Fruit fly (Drosophila melanogaster): ENCODE measurements around the gene CG8838.
A peak's percentile ranks its signal among the peaks of the same experiment; 100 is the strongest.

CG8838 gene

dm6 chr2L:3356790-3357696, at the start of gene CG8838:
Gene CG8838 (plus strand): TSS chr2L:3357646.
- no peak for TF ChIP-seq sv (GFP tag; optimal IDR thresholded peaks at IDR 0.05)
- TF ChIP-seq pan (optimal IDR thresholded peaks at IDR 0.05): no peak
- no peak for TF ChIP-seq Rel (GFP tag; optimal IDR thresholded peaks at IDR 0.05)
- TF ChIP-seq Rel (tag; optimal IDR thresholded peaks at IDR 0.05): peak; percentile 64
- peak; percentile 26 for TF ChIP-seq sage (GFP tag; optimal IDR thresholded peaks at IDR 0.05)
- TF ChIP-seq CrebA (GFP tag; optimal IDR thresholded peaks at IDR 0.05; ENCODE audit: borderline replicate concordance): peak; percentile 35
- peak; percentile 53 for TF ChIP-seq Myc (optimal IDR thresholded peaks at IDR 0.05)

dm6 chr2L:3308529-3309272, 48.7 kb upstream of the CG8838 start, which contains the start of gene CG15406:
Gene CG15406 (plus strand): TSS chr2L:3309222.
- TF ChIP-seq Dif (GFP tag; optimal IDR thresholded peaks at IDR 0.05; ENCODE audit: partially characterized antibody): no peak
- TF ChIP-seq brk (GFP tag; optimal IDR thresholded peaks at IDR 0.05): no peak

DNA sequence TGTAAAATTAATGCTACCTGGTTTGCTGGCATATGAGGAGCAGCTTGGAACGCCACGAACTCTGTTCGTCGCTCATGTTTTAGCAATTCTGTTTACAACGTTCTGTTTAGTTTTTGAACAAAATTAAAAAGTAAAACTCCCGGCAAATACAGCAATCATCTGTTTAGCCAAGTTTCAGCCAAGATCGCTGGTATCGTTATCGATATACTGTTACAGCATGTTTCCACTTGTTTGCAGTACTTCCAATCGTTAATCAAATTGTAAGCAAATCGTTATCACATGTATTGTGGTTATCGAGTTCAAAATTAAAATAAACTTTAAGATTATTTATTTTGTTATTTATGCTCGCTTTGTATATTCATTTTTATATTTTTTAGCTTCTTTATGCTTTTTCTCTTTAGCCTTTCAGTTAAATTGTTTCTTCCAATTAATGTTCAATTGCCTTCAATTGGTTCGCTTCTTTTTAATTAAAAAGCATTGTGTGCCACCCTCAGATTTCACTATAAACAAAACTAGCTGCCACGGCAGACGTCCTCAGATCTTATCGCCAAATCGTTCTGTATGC, 37.6 kb upstream of the CG8838 start, which contains the start of the genes Fign and CG8837:
TSS of gene Fign (minus strand) at position 142 of the 565 bp plus-strand sequence.
TSS of gene CG8837 (plus strand) at position 515 of the 565 bp plus-strand sequence.
- no peak for TF ChIP-seq Myc (optimal IDR thresholded peaks at IDR 0.05)
- TF ChIP-seq N (GFP tag; optimal IDR thresholded peaks at IDR 0.05): peak; percentile 80
- no peak for TF ChIP-seq Rel (GFP tag; optimal IDR thresholded peaks at IDR 0.05)
- peak; percentile 90 for TF ChIP-seq Rel (tag; optimal IDR thresholded peaks at IDR 0.05)

DNA sequence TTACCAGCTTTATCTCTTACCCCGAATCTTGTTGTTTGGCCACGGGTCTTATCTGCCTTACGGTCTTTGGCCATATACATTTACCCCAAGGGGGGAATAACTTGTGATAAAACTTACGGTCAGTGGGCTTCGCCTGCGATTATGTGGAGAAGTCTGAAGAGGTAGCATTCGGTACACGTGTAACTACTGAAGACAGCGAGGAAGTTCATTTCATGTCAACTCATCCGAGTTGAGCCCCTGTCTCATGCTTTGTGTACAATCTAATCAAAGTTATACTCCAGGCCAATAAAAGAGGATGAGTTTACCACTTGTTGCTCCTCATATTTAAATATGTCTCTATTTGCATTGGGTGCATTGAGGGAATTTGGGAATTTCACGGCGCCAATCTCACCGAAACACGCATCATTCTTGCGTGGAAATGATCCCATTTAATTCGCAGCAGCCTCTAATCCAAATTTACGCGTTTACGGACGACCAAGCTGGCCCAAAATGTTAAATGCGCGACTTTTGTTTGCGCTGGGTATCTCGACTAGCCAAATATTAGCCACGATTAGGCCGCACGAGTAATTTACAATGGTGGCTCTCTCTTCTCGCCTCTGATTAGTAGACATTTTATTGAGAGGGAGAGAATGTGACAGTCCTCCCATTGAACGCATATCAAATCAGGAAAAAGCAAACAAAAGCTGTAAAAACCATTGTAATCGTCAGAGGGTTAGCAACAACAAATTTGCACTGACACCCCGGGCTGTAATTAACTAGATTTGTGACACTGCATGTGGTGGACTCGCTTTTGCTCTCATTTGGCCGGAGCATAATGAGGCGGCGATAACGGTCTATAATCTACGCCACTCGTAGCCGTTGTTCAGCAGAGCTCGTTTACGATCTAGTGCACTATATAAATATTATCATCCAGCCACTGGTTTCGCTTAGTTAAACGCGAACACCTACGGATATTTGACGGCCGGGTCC, 33.8 kb upstream of the CG8838 start, which contains the start of gene CG33281:
TSS of gene CG33281 (plus strand) at position 919 of the 969 bp plus-strand sequence.
- TF ChIP-seq Abd-B (GFP tag; optimal IDR thresholded peaks at IDR 0.05) (no peak), dmrt93B (GFP tag; optimal IDR thresholded peaks at IDR 0.05) (no peak), GATAd (GFP tag; optimal IDR thresholded peaks at IDR 0.05) (no peak), Dfd (GFP tag; optimal IDR thresholded peaks at IDR 0.05) (no peak), Dif (GFP tag; optimal IDR thresholded peaks at IDR 0.05; ENCODE audit: partially characterized antibody) (no peak)

dm6 chr2L:3327603-3328002, 29.8 kb upstream of the CG8838 start, which contains the start of gene CG33282:
Gene CG33282 (plus strand): TSS chr2L:3327903.
- TF ChIP-seq Rel (GFP tag; optimal IDR thresholded peaks at IDR 0.05) (no peak), Rel (tag; optimal IDR thresholded peaks at IDR 0.05) (no peak), Hr78 (GFP tag; optimal IDR thresholded peaks at IDR 0.05) (no peak), dmrt93B (GFP tag; optimal IDR thresholded peaks at IDR 0.05) (no peak), GATAd (GFP tag; optimal IDR thresholded peaks at IDR 0.05) (no peak), Jra (GFP tag; optimal IDR thresholded peaks at IDR 0.05) (no peak), woc (GFP tag; optimal IDR thresholded peaks at IDR 0.05) (no peak), rgr (GFP tag; optimal IDR thresholded peaks at IDR 0.05) (no peak), HLH106 (tag; optimal IDR thresholded peaks at IDR 0.05) (no peak), br (GFP tag; optimal IDR thresholded peaks at IDR 0.05) (no peak), ey (GFP tag; optimal IDR thresholded peaks at IDR 0.05) (no peak), Hr83 (GFP tag; optimal IDR thresholded peaks at IDR 0.05; ENCODE audit: poor library complexity, severe bottlenecking) (no peak), fru (GFP tag; optimal IDR thresholded peaks at IDR 0.05) (no peak), foxo (GFP tag; optimal IDR thresholded peaks at IDR 0.05) (no peak), Hnf4 (GFP tag; optimal IDR thresholded peaks at IDR 0.05) (no peak)

All from whole organism, wandering third instar larva.